Fruit fly (Drosophila melanogaster): Measurements from ENCODE around the gene CG43232.

The CG43232 gene

DNA sequence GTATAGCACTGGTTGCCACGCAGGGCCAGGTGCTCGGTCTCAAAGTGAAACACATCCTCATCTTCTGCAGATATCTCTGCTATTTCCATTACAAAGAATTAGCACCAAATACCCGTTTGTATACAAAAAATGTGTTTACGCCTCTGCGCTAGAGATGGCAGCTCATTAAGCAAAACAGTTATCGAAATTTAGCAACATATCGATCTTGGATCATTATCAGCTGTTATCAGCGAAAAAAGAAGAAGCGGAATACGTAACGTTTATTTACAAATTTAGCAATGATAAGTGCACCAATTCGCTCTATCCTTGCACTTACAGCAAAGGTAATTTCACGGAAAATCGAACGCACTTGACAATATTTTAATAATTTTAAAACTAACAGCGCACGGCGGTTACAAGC lies 28.2 kb downstream of the CG43232 start, which contains the start of the genes Atac1 and Hmgcl (continued):
- TF ChIP-seq amos (GFP tag; IDR thresholded peaks at IDR 0.05; ENCODE audit: partially characterized antibody) (peak; percentile 6; the same call in 1 of the 2 replicates), Dll (GFP tag; IDR thresholded peaks at IDR 0.05; ENCODE audit: partially characterized antibody) (peak; percentile 68), NFAT (GFP tag; IDR thresholded peaks at IDR 0.05) (no peak), Ptx1 (GFP tag; IDR thresholded peaks at IDR 0.05) (no peak), run (tag; optimal IDR thresholded peaks at IDR 0.05) (no peak), Pdp1 (GFP tag; optimal IDR thresholded peaks at IDR 0.05) (peak in 1 of 2 experiments; percentile 87), CG34224 (GFP tag; IDR thresholded peaks at IDR 0.05; ENCODE audit: partially characterized antibody) (peak; percentile 23; the same call in 1 of the 3 replicates), CG12071 (GFP tag; optimal IDR thresholded peaks at IDR 0.05) (no peak), chinmo (GFP tag; IDR thresholded peaks at IDR 0.05; ENCODE audit: partially characterized antibody) (0 out of 4 replicates have a peak, but pooled peaks have one; percentile 36), Kr (GFP tag; optimal IDR thresholded peaks at IDR 0.05) (no peak), crp (GFP tag; optimal IDR thresholded peaks at IDR 0.05) (peak in 1 of 2 experiments; percentile 78), sens (GFP tag) (peak; percentile 5), CG3838 (GFP tag; optimal IDR thresholded peaks at IDR 0.05) (no peak), pho (GFP tag; optimal IDR thresholded peaks at IDR 0.05) (no peak), Nf-YA (GFP tag; IDR thresholded peaks at IDR 0.05) (no peak), CG15601 (tag; optimal IDR thresholded peaks at IDR 0.05) (no peak), zen2 (GFP tag; IDR thresholded peaks at IDR 0.05; ENCODE audit: partially characterized antibody) (peak; percentile 35; the same call in 1 of the 3 replicates), CG14667 (GFP tag; IDR thresholded peaks at IDR 0.05) (no peak), Hsf (GFP tag; optimal IDR thresholded peaks at IDR 0.05) (no peak), repo (GFP tag; optimal IDR thresholded peaks at IDR 0.05) (no peak), pzg (GFP tag; optimal IDR thresholded peaks at IDR 0.05) (peak; percentile 19), Dref (GFP tag; IDR thresholded peaks at IDR 0.05) (peak; percentile 65), Doc3 (GFP tag; IDR thresholded peaks at IDR 0.05; ENCODE audit: partially characterized antibody) (0 out of 3 replicates have a peak, but pooled peaks have one; percentile 18), wor (GFP tag; IDR thresholded peaks at IDR 0.05) (no peak), Abd-B (GFP tag; optimal IDR thresholded peaks at IDR 0.05) (no peak), danr (GFP tag; IDR thresholded peaks at IDR 0.05) (no peak), Nf-YB (GFP tag; optimal IDR thresholded peaks at IDR 0.05) (no peak), MESR4 (GFP tag; optimal IDR thresholded peaks at IDR 0.05) (peak; percentile 42), gsb (GFP tag; IDR thresholded peaks at IDR 0.05) (no peak), BEAF-32 (GFP tag; optimal IDR thresholded peaks at IDR 0.05) (peak; percentile 35), CG13287 (GFP tag; IDR thresholded peaks at IDR 0.05; ENCODE audit: partially characterized antibody) (peak; percentile 53), YL-1 (GFP tag; optimal IDR thresholded peaks at IDR 0.05) (peak; percentile 3), Sry-δ (GFP tag; optimal IDR thresholded peaks at IDR 0.05) (peak; percentile 76), CG17385 (GFP tag; optimal IDR thresholded peaks at IDR 0.05) (peak; percentile 89), tup (GFP tag; optimal IDR thresholded peaks at IDR 0.05) (no peak), CG4360 (GFP tag; IDR thresholded peaks at IDR 0.05) (no peak), cato (GFP tag; optimal IDR thresholded peaks at IDR 0.05; ENCODE audit: borderline replicate concordance) (no peak), CG4328 (GFP tag; optimal IDR thresholded peaks at IDR 0.05) (no peak), HLH54F (GFP tag; optimal IDR thresholded peaks at IDR 0.05) (no peak), Meics (GFP tag; optimal IDR thresholded peaks at IDR 0.05) (no peak), caup (GFP tag; optimal IDR thresholded peaks at IDR 0.05; ENCODE audit: severe bottlenecking) (no peak), Scr (GFP tag; IDR thresholded peaks at IDR 0.05; ENCODE audit: partially characterized antibody) (0 out of 2 replicates have a peak, but pooled peaks have one; percentile 16), HLH4C (GFP tag; IDR thresholded peaks at IDR 0.05; ENCODE audit: partially characterized antibody) (peak; percentile 18; the same call in 1 of the 3 replicates), dm (GFP tag; optimal IDR thresholded peaks at IDR 0.05) (peak; percentile 17), CG14014 (GFP tag; IDR thresholded peaks at IDR 0.05) (no peak), CG8290 (GFP tag; optimal IDR thresholded peaks at IDR 0.05) (peak; percentile 63), CG8290 (tag; optimal IDR thresholded peaks at IDR 0.05) (no peak), CG17359 (tag; optimal IDR thresholded peaks at IDR 0.05) (no peak), Lpt (GFP tag; optimal IDR thresholded peaks at IDR 0.05) (no peak)
